Worm (Caenorhabditis elegans) whole organism, mixed stage, embryonic: ENCODE data around the gene hmgr-1.

Experiments
- bed-3 ChIP-seq: fragments of 200-800 bp; sonication (Bioruptor generic); optimal IDR thresholded peaks from 3 replicates; lab custom pipeline; 2018; ENCODE audit warnings: mild to moderate bottlenecking, missing genetic modification characterization, moderate library complexity, missing compliant biosample characterization
- lsy-2 ChIP-seq: fragments of 150-350 bp; optimal IDR thresholded peaks from 2 replicates; lab custom pipeline; 2014; ENCODE audit warnings: missing biosample characterization, missing genetic modification characterization
- nhr-237 ChIP-seq: fragments of 150-350 bp; optimal IDR thresholded peaks from 2 replicates; lab custom pipeline; 2014; ENCODE audit warnings: missing biosample characterization, missing genetic modification characterization
- sptf-1 ChIP-seq: sonication (generic microtip); optimal IDR thresholded peaks from 2 replicates; lab custom pipeline; 2017; ENCODE audit warnings: mild to moderate bottlenecking, missing genetic modification characterization, moderate library complexity, missing compliant biosample characterization
- unc-39 ChIP-seq: fragments of 150-350 bp; optimal IDR thresholded peaks from 2 replicates; lab custom pipeline; 2014; ENCODE audit warnings: missing biosample characterization, missing genetic modification characterization
- unc-62 ChIP-seq: fragments of 150-350 bp; optimal IDR thresholded peaks from 2 replicates; lab custom pipeline; 2014; ENCODE audit warnings: missing biosample characterization, missing genetic modification reagents, missing genetic modification characterization
- zip-8 ChIP-seq: fragments of 150-350 bp; optimal IDR thresholded peaks from 2 replicates; lab custom pipeline; 2014; ENCODE audit warnings: missing biosample characterization, missing genetic modification characterization

- peak; percentile 95 for TF ChIP-seq lsy-2 (tag; lab: Kevin White, UChicago)
- TF ChIP-seq bed-3 (GFP tag; lab: Kevin White, UChicago) = no peak
- no peak for TF ChIP-seq zip-8 (tag; lab: Kevin White, UChicago)
- peak; percentile 29 for TF ChIP-seq sptf-1 (tag; lab: Kevin White, UChicago)
- no peak for TF ChIP-seq unc-62
- TF ChIP-seq unc-39 (tag; lab: Kevin White, UChicago) = no peak
- TF ChIP-seq nhr-237 (tag; lab: Kevin White, UChicago) = peak; percentile 73
These were observed 23.1 kb upstream of the hmgr-1 start, which contains the start of gene gsp-2 for ce11 chrIII:7336214-7336613.
